Worm (Caenorhabditis elegans): Measurements from ENCODE around the gene C09G1.2.

C09G1.2 gene

DNA sequence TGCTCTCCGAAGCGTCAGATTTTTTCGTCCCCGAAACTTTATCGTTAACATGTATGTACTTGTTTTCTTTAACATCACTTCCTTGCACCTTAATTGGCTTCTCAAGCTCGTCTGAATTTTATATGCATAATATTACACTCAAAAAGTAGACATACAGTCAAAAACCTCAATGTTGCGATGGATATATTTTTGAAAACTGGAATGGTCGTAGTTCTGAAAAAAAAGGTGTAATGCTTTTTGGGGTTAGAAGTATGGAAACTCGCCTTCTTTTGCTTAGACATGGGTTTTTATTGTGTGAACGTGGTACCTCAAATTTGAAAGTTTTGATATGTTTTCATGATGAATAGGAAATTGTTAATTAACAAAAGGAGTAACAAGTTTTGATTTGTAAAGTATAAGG is at the start of gene C09G1.2:
Gene C09G1.2 (minus strand): TSS at position 101 of the 400 bp plus-strand sequence.
- no peak for TF ChIP-seq flt-1 (GFP tag; IDR thresholded peaks at IDR 0.05)
- no peak for TF ChIP-seq aly-1 (tag; optimal IDR thresholded peaks at IDR 0.05)
- TF ChIP-seq tra-4 (tag; optimal IDR thresholded peaks at IDR 0.05), result no peak
- no peak for TF ChIP-seq ceh-13 (GFP tag; optimal IDR thresholded peaks at IDR 0.05)
- no peak for TF ChIP-seq hmg-4 (GFP tag; optimal IDR thresholded peaks at IDR 0.05)
- no peak for TF ChIP-seq tbx-37 (GFP tag; conservative IDR thresholded peaks at IDR 0.05)
- TF ChIP-seq scrt-1 (GFP tag; IDR thresholded peaks at IDR 0.05), result no peak
- TF ChIP-seq ceh-36 (tag; optimal IDR thresholded peaks at IDR 0.05), result no peak
- no peak for TF ChIP-seq B0310.2 (tag; optimal IDR thresholded peaks at IDR 0.05)
- TF ChIP-seq tbx-11 (GFP tag; IDR thresholded peaks at IDR 0.05), result no peak
- TF ChIP-seq hnd-1 (tag; optimal IDR thresholded peaks at IDR 0.05), result no peak
- no peak for TF ChIP-seq ama-1 (optimal IDR thresholded peaks at IDR 0.05)
- no peak for TF ChIP-seq sea-1 (GFP tag; conservative IDR thresholded peaks at IDR 0.05)
- no peak for TF ChIP-seq ets-7 (tag; optimal IDR thresholded peaks at IDR 0.05)
- TF ChIP-seq hmbx-1 (tag; optimal IDR thresholded peaks at IDR 0.05), result no peak
- TF ChIP-seq pes-1 (GFP tag; IDR thresholded peaks at IDR 0.05), result no peak
- TF ChIP-seq F13C5.2 (tag; optimal IDR thresholded peaks at IDR 0.05), result no peak

- TF ChIP-seq hmbx-1 (tag; optimal IDR thresholded peaks at IDR 0.05), result no peak
These were observed 48.0 kb upstream of the C09G1.2 start, which contains the start of gene mboa-1 for ce11 chrX:16030506-16030905. Gene mboa-1 (plus strand): TSS chrX:16030806.

DNA sequence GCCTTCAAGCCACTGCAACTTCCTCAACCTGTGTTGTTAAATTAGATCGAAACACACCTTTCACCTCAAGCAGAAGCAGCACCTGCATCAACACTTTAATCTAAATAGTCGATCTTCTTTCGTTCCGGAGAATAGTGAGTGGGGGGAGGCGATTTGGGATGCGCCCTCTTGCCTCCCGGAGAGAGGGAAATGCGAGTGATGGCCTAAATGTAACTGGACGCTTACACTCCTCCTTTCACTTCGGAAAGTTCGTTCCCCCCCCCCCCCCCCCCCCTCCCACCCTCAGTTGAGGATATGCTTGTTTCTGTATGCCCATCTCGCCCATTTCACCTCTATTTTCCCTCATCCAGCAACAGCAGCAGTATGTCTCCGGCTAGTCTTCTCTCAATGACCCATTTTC is 46.5 kb upstream of the C09G1.2 start:
- TF ChIP-seq ets-7 (tag; optimal IDR thresholded peaks at IDR 0.05) (no peak), F13C5.2 (tag; optimal IDR thresholded peaks at IDR 0.05) (no peak), hmg-4 (GFP tag; optimal IDR thresholded peaks at IDR 0.05) (no peak), tra-4 (tag; optimal IDR thresholded peaks at IDR 0.05) (no peak), B0310.2 (tag; optimal IDR thresholded peaks at IDR 0.05) (no peak), sea-1 (GFP tag; conservative IDR thresholded peaks at IDR 0.05) (no peak), tbx-37 (GFP tag; conservative IDR thresholded peaks at IDR 0.05) (no peak), flt-1 (GFP tag; IDR thresholded peaks at IDR 0.05) (no peak), ceh-36 (tag; optimal IDR thresholded peaks at IDR 0.05) (no peak)

DNA sequence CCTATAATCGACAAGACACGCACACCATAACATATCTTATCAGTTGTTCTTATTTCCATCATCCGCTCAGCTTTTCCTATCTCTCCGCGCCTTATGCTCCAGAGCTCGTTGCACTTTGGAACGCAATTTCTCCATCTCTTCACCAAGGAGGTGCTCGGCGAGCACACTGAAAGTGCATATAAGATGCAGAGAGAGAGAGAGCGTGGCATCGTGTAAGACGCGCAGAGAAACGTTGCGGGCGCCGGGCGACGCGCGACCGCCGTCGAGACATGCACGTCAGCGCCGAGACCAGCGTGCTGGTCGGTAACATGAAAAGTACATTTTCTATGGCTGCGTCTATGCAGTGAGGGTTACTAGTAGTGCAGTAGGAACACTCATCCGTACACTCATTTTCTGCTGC is 42.0 kb upstream of the C09G1.2 start:
- TF ChIP-seq ets-7 (tag; optimal IDR thresholded peaks at IDR 0.05) (no peak), tbx-37 (GFP tag; conservative IDR thresholded peaks at IDR 0.05) (no peak), scrt-1 (GFP tag; IDR thresholded peaks at IDR 0.05) (peak; percentile 54)

DNA sequence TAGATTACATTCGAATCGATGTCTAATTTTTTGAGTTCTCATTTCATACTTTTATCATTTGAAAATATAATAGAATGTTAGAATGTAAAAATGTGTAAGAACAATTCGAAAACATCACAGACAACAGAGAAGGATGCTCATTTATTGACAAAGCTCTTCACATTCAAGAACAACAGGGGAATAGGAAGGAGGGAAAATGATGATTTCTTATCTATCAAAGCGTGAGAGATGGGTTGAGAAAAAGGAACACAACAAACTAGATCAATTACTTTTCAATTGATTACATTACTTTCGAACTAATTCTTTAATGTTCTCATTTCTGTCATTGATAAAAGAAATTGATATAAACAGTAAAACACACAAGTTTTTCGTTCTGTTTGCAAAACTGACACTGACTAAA is 34.3 kb upstream of the C09G1.2 start, which contains the start of the genes VB0395L.1 and nhx-1:
Gene VB0395L.1 (minus strand): TSS at position 186 of the 400 bp plus-strand sequence.
Gene nhx-1 (plus strand): TSS at position 326 of the 400 bp plus-strand sequence.
- TF ChIP-seq tbx-11 (GFP tag; IDR thresholded peaks at IDR 0.05) (no peak), B0310.2 (tag; optimal IDR thresholded peaks at IDR 0.05) (no peak), ets-7 (tag; optimal IDR thresholded peaks at IDR 0.05) (no peak), pes-1 (GFP tag; IDR thresholded peaks at IDR 0.05) (no peak), tra-4 (tag; optimal IDR thresholded peaks at IDR 0.05) (no peak)

DNA sequence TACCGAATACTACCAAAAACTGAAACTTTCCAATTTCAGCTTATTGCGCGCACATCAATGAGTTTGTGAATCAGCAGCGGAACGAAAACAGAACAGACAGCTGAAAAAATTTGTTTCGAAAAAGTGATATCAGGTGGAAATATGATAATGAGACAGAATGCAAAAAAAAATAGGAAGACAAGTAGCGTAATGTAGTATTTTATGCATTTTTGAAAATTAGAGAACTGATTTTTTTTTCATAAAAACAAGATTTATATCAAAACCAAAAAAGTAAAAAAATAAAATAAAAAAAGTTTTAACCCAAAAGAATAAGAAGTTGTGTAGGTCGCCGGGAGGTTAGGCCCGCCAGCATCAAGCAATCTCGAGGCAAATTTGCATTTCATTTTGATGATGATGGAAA is 24.0 kb upstream of the C09G1.2 start, which contains the start of gene C09G1.4:
Gene C09G1.4 (minus strand): TSS at position 101 of the 400 bp plus-strand sequence.
- no peak for TF ChIP-seq pes-1 (GFP tag; IDR thresholded peaks at IDR 0.05)
- no peak for TF ChIP-seq ceh-13 (GFP tag; optimal IDR thresholded peaks at IDR 0.05)
- TF ChIP-seq aly-1 (tag; optimal IDR thresholded peaks at IDR 0.05), result no peak
- TF ChIP-seq tbx-37 (GFP tag; conservative IDR thresholded peaks at IDR 0.05), result no peak
- TF ChIP-seq F13C5.2 (tag; optimal IDR thresholded peaks at IDR 0.05), result no peak
- no peak for TF ChIP-seq ets-7 (tag; optimal IDR thresholded peaks at IDR 0.05)
- TF ChIP-seq B0310.2 (tag; optimal IDR thresholded peaks at IDR 0.05), result no peak
- no peak for TF ChIP-seq hmg-4 (GFP tag; optimal IDR thresholded peaks at IDR 0.05)

DNA sequence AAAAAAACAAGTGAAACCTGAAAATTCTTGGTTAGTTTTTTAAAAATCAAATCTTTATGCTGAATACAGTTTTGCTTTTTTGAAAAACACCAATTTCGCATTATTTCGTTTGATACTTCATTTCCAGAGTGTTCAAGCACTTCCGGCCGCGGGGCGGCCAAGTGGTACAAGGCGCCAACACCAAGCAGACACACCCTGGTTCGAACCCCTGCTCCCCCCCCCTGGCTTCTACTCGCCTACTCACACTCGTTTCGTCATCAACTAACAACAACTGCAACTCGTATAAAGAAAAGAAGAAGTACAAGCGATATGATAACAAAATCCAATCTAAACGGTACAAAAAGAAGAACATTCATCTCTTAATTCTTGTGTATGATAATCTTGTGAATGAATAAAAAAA is 20.3 kb upstream of the C09G1.2 start:
- no peak for TF ChIP-seq ets-7 (tag; optimal IDR thresholded peaks at IDR 0.05)
- no peak for TF ChIP-seq tbx-11 (GFP tag; IDR thresholded peaks at IDR 0.05)
- no peak for TF ChIP-seq ceh-36 (tag; optimal IDR thresholded peaks at IDR 0.05)
- no peak for TF ChIP-seq sea-1 (GFP tag; conservative IDR thresholded peaks at IDR 0.05)
- no peak for TF ChIP-seq F13C5.2 (tag; optimal IDR thresholded peaks at IDR 0.05)
- TF ChIP-seq aly-1 (tag; optimal IDR thresholded peaks at IDR 0.05), result no peak
- no peak for TF ChIP-seq flt-1 (GFP tag; IDR thresholded peaks at IDR 0.05)
- TF ChIP-seq tbx-37 (GFP tag; conservative IDR thresholded peaks at IDR 0.05), result no peak
- TF ChIP-seq pes-1 (GFP tag; IDR thresholded peaks at IDR 0.05), result no peak
- TF ChIP-seq scrt-1 (GFP tag; IDR thresholded peaks at IDR 0.05), result no peak
- no peak for TF ChIP-seq B0310.2 (tag; optimal IDR thresholded peaks at IDR 0.05)
- TF ChIP-seq hmg-4 (GFP tag; optimal IDR thresholded peaks at IDR 0.05), result no peak
- TF ChIP-seq tra-4 (tag; optimal IDR thresholded peaks at IDR 0.05), result no peak
- TF ChIP-seq hmbx-1 (tag; optimal IDR thresholded peaks at IDR 0.05), result no peak
- no peak for TF ChIP-seq ceh-13 (GFP tag; optimal IDR thresholded peaks at IDR 0.05)
- no peak for TF ChIP-seq hnd-1 (tag; optimal IDR thresholded peaks at IDR 0.05)
- no peak for TF ChIP-seq ama-1 (optimal IDR thresholded peaks at IDR 0.05)

DNA sequence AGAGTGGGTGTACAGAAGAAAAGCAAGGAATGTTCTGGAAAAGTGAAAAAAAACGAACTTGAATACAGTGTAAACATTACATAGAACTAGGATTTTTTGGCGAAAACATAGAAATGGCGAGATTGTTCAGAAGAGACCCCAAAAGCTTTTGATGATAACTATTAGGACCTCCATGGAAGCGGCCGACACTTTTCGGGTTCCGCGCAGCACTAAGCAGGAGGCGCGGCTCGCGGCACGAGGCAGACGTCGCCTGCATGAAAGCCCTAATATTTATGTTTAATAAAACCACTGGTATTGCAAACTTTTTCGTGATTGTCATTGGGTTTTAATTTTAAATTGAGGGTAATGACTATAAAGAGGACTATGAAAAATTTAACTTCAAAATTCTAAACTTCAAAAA is 15.4 kb upstream of the C09G1.2 start:
- TF ChIP-seq tra-4 (tag; optimal IDR thresholded peaks at IDR 0.05) (no peak), tbx-11 (GFP tag; IDR thresholded peaks at IDR 0.05) (no peak), F13C5.2 (tag; optimal IDR thresholded peaks at IDR 0.05) (no peak), aly-1 (tag; optimal IDR thresholded peaks at IDR 0.05) (no peak), flt-1 (GFP tag; IDR thresholded peaks at IDR 0.05) (no peak), tbx-37 (GFP tag; conservative IDR thresholded peaks at IDR 0.05) (no peak), ama-1 (optimal IDR thresholded peaks at IDR 0.05) (no peak), pes-1 (GFP tag; IDR thresholded peaks at IDR 0.05) (no peak), ceh-36 (tag; optimal IDR thresholded peaks at IDR 0.05) (no peak), B0310.2 (tag; optimal IDR thresholded peaks at IDR 0.05) (no peak), hmbx-1 (tag; optimal IDR thresholded peaks at IDR 0.05) (no peak), hnd-1 (tag; optimal IDR thresholded peaks at IDR 0.05) (no peak), ets-7 (tag; optimal IDR thresholded peaks at IDR 0.05) (no peak), ceh-13 (GFP tag; optimal IDR thresholded peaks at IDR 0.05) (no peak)
